Worm (Caenorhabditis elegans) whole organism, late embryonic: Measurements from ENCODE around the gene Y27F2A.10.
"Not testable (repeated sequence)": the region's sequence is repeated elsewhere in the genome, so short reads cannot be mapped to it uniquely, and the experiment has no call there.

Experiments
- C38D4.7 ChIP-seq: fragments of 200-800 bp; sonication (Bioruptor generic); optimal IDR thresholded peaks from 2 replicates; lab custom pipeline; 2018; ENCODE audit warnings: mild to moderate bottlenecking, missing genetic modification characterization, moderate library complexity, missing compliant biosample characterization
- Y22D7AL.16 ChIP-seq: sonication (generic microtip); optimal IDR thresholded peaks from 2 replicates; lab custom pipeline; 2016; ENCODE audit warnings: missing genetic modification characterization, missing compliant biosample characterization
- ceh-19 ChIP-seq: fragments of 200-800 bp; sonication (Bioruptor generic); optimal IDR thresholded peaks from 2 replicates; lab custom pipeline; 2018; ENCODE audit warnings: mild to moderate bottlenecking, missing genetic modification characterization, missing compliant biosample characterization
- ceh-22 ChIP-seq: sonication (generic microtip); optimal IDR thresholded peaks from 2 replicates; lab custom pipeline; 2017; ENCODE audit warnings: missing biosample characterization, missing genetic modification characterization
- ceh-31 ChIP-seq: sonication (generic microtip); optimal IDR thresholded peaks from 2 replicates; lab custom pipeline; 2016; ENCODE audit warnings: missing genetic modification characterization, missing compliant biosample characterization
- ceh-45 ChIP-seq: fragments of 200-800 bp; sonication (Bioruptor generic); IDR thresholded peaks from 2 replicates; pipeline ENCODE4 v1.3.6; 2022; ENCODE audit warnings: missing genetic modification reagents, missing genetic modification characterization, missing compliant biosample characterization
- ceh-48 ChIP-seq: sonication (generic microtip); optimal IDR thresholded peaks from 2 replicates; lab custom pipeline; 2016; ENCODE audit warnings: missing genetic modification characterization, inconsistent platforms, missing compliant biosample characterization
- ceh-6 ChIP-seq: fragments of 200-800 bp; sonication (Bioruptor generic); optimal IDR thresholded peaks from 2 replicates; lab custom pipeline; 2018; ENCODE audit warnings: mild to moderate bottlenecking, missing genetic modification characterization, missing compliant biosample characterization
- ceh-9 ChIP-seq: sonication (generic microtip); optimal IDR thresholded peaks from 2 replicates; lab custom pipeline; 2016; ENCODE audit warnings: mild to moderate bottlenecking, missing genetic modification characterization, inconsistent platforms, missing compliant biosample characterization
- dmd-4 ChIP-seq: sonication (generic microtip); optimal IDR thresholded peaks from 2 replicates; lab custom pipeline; 2016; ENCODE audit warnings: borderline replicate concordance, missing genetic modification characterization, missing compliant biosample characterization
- ets-4 ChIP-seq: sonication (generic microtip); optimal IDR thresholded peaks from 2 replicates; lab custom pipeline; 2016; ENCODE audit warnings: missing genetic modification characterization, missing compliant biosample characterization
- eyg-1 ChIP-seq: sonication (generic microtip); optimal IDR thresholded peaks from 2 replicates; lab custom pipeline; 2016; ENCODE audit warnings: missing genotype, missing genetic modification characterization, missing compliant biosample characterization
- fax-1 ChIP-seq: sonication (generic microtip); optimal IDR thresholded peaks from 2 replicates; lab custom pipeline; 2016; ENCODE audit warnings: missing genotype, missing genetic modification characterization, missing compliant biosample characterization
- hlh-13 ChIP-seq: fragments of 200-800 bp; sonication (Bioruptor generic); optimal IDR thresholded peaks from 2 replicates; lab custom pipeline; 2018; ENCODE audit warnings: mild to moderate bottlenecking, missing genetic modification characterization, missing compliant biosample characterization
- hlh-30 ChIP-seq: sonication (generic microtip); optimal IDR thresholded peaks from 2 replicates; lab custom pipeline; 2017; ENCODE audit warnings: antibody characterized with exemption, missing genetic modification characterization, missing compliant biosample characterization; ENCODE audit not compliant: insufficient read depth
- lim-6 ChIP-seq: sonication (generic microtip); optimal IDR thresholded peaks from 2 replicates; lab custom pipeline; 2016; ENCODE audit warnings: missing genetic modification characterization, missing compliant biosample characterization
- lin-11 ChIP-seq: fragments of 200-800 bp; sonication (Bioruptor generic); optimal IDR thresholded peaks from 2 replicates; lab custom pipeline; 2018; ENCODE audit warnings: mild to moderate bottlenecking, missing genetic modification characterization, missing compliant biosample characterization
- madf-2 ChIP-seq: sonication (generic microtip); optimal IDR thresholded peaks from 2 replicates; lab custom pipeline; 2017; ENCODE audit warnings: missing genetic modification characterization, missing compliant biosample characterization
- nfya-1 ChIP-seq: sonication (generic microtip); optimal IDR thresholded peaks from 2 replicates; lab custom pipeline; 2017; ENCODE audit warnings: missing genetic modification characterization, mild to moderate bottlenecking, missing compliant biosample characterization, antibody characterized with exemption, moderate library complexity
- nhr-11 ChIP-seq: fragments of 150-350 bp; optimal IDR thresholded peaks from 2 replicates; lab custom pipeline; 2014; ENCODE audit warnings: missing biosample characterization, missing genetic modification characterization
- npax-4 ChIP-seq: sonication (generic microtip); optimal IDR thresholded peaks from 2 replicates; lab custom pipeline; 2016; ENCODE audit warnings: missing genetic modification characterization, missing compliant biosample characterization
- pag-3 ChIP-seq: sonication (generic microtip); optimal IDR thresholded peaks from 2 replicates; lab custom pipeline; 2016; ENCODE audit warnings: missing compliant biosample characterization, missing genetic modification characterization, borderline replicate concordance
- pha-4 ChIP-seq: fragments of 150-350 bp; optimal IDR thresholded peaks from 2 replicates; lab custom pipeline; 2018; ENCODE audit warnings: missing biosample characterization, missing genetic modification reagents, missing genetic modification characterization
- sdc-2 ChIP-seq: sonication (generic microtip); optimal IDR thresholded peaks from 2 replicates; lab custom pipeline; 2016; ENCODE audit warnings: missing genotype, missing genetic modification characterization, missing compliant biosample characterization
- sox-2 ChIP-seq: fragments of 200-800 bp; sonication (Bioruptor generic); IDR thresholded peaks from 2 replicates; pipeline ENCODE4 v1.3.6; 2022; ENCODE audit warnings: missing genetic modification reagents, missing genetic modification characterization, missing compliant biosample characterization
- syd-9 ChIP-seq: sonication (generic microtip); optimal IDR thresholded peaks from 2 replicates; lab custom pipeline; 2016; ENCODE audit warnings: mild to moderate bottlenecking, missing genetic modification characterization, moderate library complexity, missing compliant biosample characterization
- tbx-2 ChIP-seq: sonication (generic microtip); optimal IDR thresholded peaks from 2 replicates; lab custom pipeline; 2016; ENCODE audit warnings: missing genetic modification characterization, missing compliant biosample characterization
- ttx-3 ChIP-seq: sonication (generic microtip); optimal IDR thresholded peaks from 2 replicates; lab custom pipeline; 2016; ENCODE audit warnings: missing genetic modification reagents, missing genetic modification characterization, missing compliant biosample characterization
- unc-3 ChIP-seq, 2 experiments: fragments of 200-800 bp in 1 of 2; sonication (Bioruptor generic) in 1 of 2; sonication (generic microtip) in 1 of 2; conservative IDR thresholded peaks in 1 of 2; optimal IDR thresholded peaks in 1 of 2; 2 replicates each; pipeline versions ENCODE4 v1.3.6 to Lab custom; 2016 to 2022; ENCODE audit warnings: missing compliant biosample characterization in 2 of 2, missing genetic modification characterization in 2 of 2, missing genetic modification reagents in 1 of 2
- unc-42 ChIP-seq: sonication (generic microtip); optimal IDR thresholded peaks from 2 replicates; lab custom pipeline; 2016; ENCODE audit warnings: missing genotype, missing genetic modification characterization, missing compliant biosample characterization
- unc-55 ChIP-seq: sonication (generic microtip); optimal IDR thresholded peaks from 2 replicates; lab custom pipeline; 2017; ENCODE audit warnings: missing biosample characterization, missing genetic modification reagents, missing genetic modification characterization
- zip-5 ChIP-seq: sonication (generic microtip); optimal IDR thresholded peaks from 2 replicates; lab custom pipeline; 2016; ENCODE audit warnings: missing genetic modification characterization, missing compliant biosample characterization

Y27F2A.10 gene

ce11 chrII:3177663-3178062 is 5.6 kb upstream of the Y27F2A.10 start, which contains the start of gene sri-40:
TSS of gene sri-40 (plus strand) at chrII:3177963.
- not testable (repeated sequence) for TF ChIP-seq unc-42 (tag; lab: Kevin White, UChicago); ceh-19 (GFP tag; lab: Kevin White, UChicago); ceh-48 (tag; lab: Kevin White, UChicago)

ce11 chrII:3170089-3170488 is 2.0 kb downstream of the Y27F2A.10 start, which contains the start of gene fbxc-55:
TSS of gene fbxc-55 (minus strand) at chrII:3170189.
- TF ChIP-seq ttx-3 (tag; lab: Kevin White, UChicago), result no peak
- TF ChIP-seq unc-3 (GFP tag; conservative IDR thresholded peaks at IDR 0.05; lab: Robert Waterston, UW), result no peak
- TF ChIP-seq unc-3 (tag; optimal IDR thresholded peaks at IDR 0.05; lab: Kevin White, UChicago), result no peak
- no peak for TF ChIP-seq lim-6 (tag; lab: Kevin White, UChicago)
- no peak for TF ChIP-seq ceh-31
- no peak for TF ChIP-seq npax-4 (tag; lab: Kevin White, UChicago)
- TF ChIP-seq hlh-30 (tag; lab: Kevin White, UChicago), result no peak
- TF ChIP-seq fax-1, result no peak
- no peak for TF ChIP-seq sox-2 (GFP tag; lab: Robert Waterston, UW)
- no peak for TF ChIP-seq ets-4 (tag; lab: Kevin White, UChicago)
- no peak for TF ChIP-seq hlh-13 (GFP tag; lab: Kevin White, UChicago)
- TF ChIP-seq zip-5 (tag; lab: Kevin White, UChicago), result no peak
- TF ChIP-seq lin-11 (tag; lab: Kevin White, UChicago), result no peak
- no peak for TF ChIP-seq ceh-6 (GFP tag; lab: Kevin White, UChicago)
- no peak for TF ChIP-seq dmd-4 (tag; lab: Kevin White, UChicago)
- no peak for TF ChIP-seq eyg-1 (tag; lab: Kevin White, UChicago)
- no peak for TF ChIP-seq sdc-2 (tag; lab: Kevin White, UChicago)

- TF ChIP-seq syd-9 (tag; lab: Kevin White, UChicago) (no peak), unc-55 (GFP tag; lab: Kevin White, UChicago) (no peak), Y22D7AL.16 (no peak), nfya-1 (tag; lab: Kevin White, UChicago) (no peak), ceh-9 (tag; lab: Kevin White, UChicago) (no peak), madf-2 (tag; lab: Kevin White, UChicago) (no peak), pha-4 (tag; lab: Kevin White, UChicago) (no peak), ceh-31 (no peak), C38D4.7 (GFP tag; lab: Kevin White, UChicago) (no peak), tbx-2 (no peak), nhr-11 (tag; lab: Kevin White, UChicago) (no peak), ceh-45 (no peak)
These were observed 13.1 kb downstream of the Y27F2A.10 start, which contains the start of gene sri-34 for ce11 chrII:3158985-3159384. TSS of gene sri-34 (minus strand) at chrII:3159085.

- TF ChIP-seq pag-3 (tag; lab: Kevin White, UChicago), result no peak
These were observed 15.3 kb downstream of the Y27F2A.10 start, which contains the start of gene sri-33 for ce11 chrII:3156749-3157148. TSS of gene sri-33 (minus strand) at chrII:3156849.

ce11 chrII:3154383-3154782 is 17.7 kb downstream of the Y27F2A.10 start, which contains the start of gene sri-32:
TSS of gene sri-32 (minus strand) at chrII:3154483.
- no peak for TF ChIP-seq ceh-22 (tag; lab: Kevin White, UChicago)
